Fruit fly (Drosophila melanogaster): ENCODE measurements around the gene CG15399.

CG15399 gene

DNA sequence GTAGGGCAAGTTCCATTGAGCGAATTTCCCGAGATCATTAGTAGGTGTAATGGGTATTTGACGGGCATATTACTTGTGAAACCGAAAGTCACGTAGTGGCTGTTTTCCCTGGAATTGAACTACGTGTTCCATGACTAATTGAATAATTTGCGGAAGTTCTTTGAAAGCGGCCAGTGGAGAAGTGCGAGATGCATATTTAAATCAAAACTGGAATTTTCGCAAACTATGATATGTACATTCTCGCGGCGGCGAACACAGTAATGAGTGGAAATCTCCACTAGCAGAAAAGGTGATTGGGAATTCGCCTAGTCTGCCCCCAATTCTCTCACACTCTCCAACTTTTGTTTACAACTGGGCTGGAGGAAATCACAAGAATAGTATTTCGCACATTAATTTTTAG lies 36.6 kb downstream of the CG15399 start (continued):
- no peak for TF ChIP-seq trem (tag; optimal IDR thresholded peaks at IDR 0.05)
- no peak for TF ChIP-seq Poxn (GFP tag; IDR thresholded peaks at IDR 0.05)
- TF ChIP-seq CG10147 (GFP tag; optimal IDR thresholded peaks at IDR 0.05), result peak; percentile 37
- TF ChIP-seq CG15269 (tag; optimal IDR thresholded peaks at IDR 0.05), result no peak
- TF ChIP-seq Six4 (GFP tag; optimal IDR thresholded peaks at IDR 0.05), result no peak
- no peak for TF ChIP-seq Asciz (GFP tag; optimal IDR thresholded peaks at IDR 0.05)
- TF ChIP-seq dati (GFP tag; IDR thresholded peaks at IDR 0.05), result no peak
- no peak for TF ChIP-seq CG5180 (GFP tag; optimal IDR thresholded peaks at IDR 0.05)
- no peak for TF ChIP-seq odd (GFP tag; optimal IDR thresholded peaks at IDR 0.05)
- TF ChIP-seq Dll (GFP tag; IDR thresholded peaks at IDR 0.05; ENCODE audit: partially characterized antibody), result no peak
- no peak for TF ChIP-seq repo (GFP tag; optimal IDR thresholded peaks at IDR 0.05)
- no peak for TF ChIP-seq sim (GFP tag; IDR thresholded peaks at IDR 0.05)
- peak; percentile 51 for TF ChIP-seq Rfx (GFP tag; IDR thresholded peaks at IDR 0.05)
- TF ChIP-seq Meics (GFP tag; optimal IDR thresholded peaks at IDR 0.05), result peak; percentile 12
- no peak for TF ChIP-seq maf-S (GFP tag; optimal IDR thresholded peaks at IDR 0.05)
- TF ChIP-seq caup (GFP tag; optimal IDR thresholded peaks at IDR 0.05; ENCODE audit: severe bottlenecking), result no peak
- peak; percentile 38 for TF ChIP-seq fu2 (GFP tag; optimal IDR thresholded peaks at IDR 0.05)
- no peak for TF ChIP-seq Bdp1 (GFP tag; optimal IDR thresholded peaks at IDR 0.05)
- TF ChIP-seq CG10431 (GFP tag; optimal IDR thresholded peaks at IDR 0.05), result no peak
- no peak for TF ChIP-seq CG10565 (GFP tag; optimal IDR thresholded peaks at IDR 0.05)
- TF ChIP-seq PHDP (tag; optimal IDR thresholded peaks at IDR 0.05), result no peak
- TF ChIP-seq nom (GFP tag; optimal IDR thresholded peaks at IDR 0.05), result no peak
- TF ChIP-seq stwl (tag; optimal IDR thresholded peaks at IDR 0.05), result no peak
- no peak for TF ChIP-seq CG9215 (GFP tag; IDR thresholded peaks at IDR 0.05)
- no peak for TF ChIP-seq HLHmδ (GFP tag; optimal IDR thresholded peaks at IDR 0.05)
- TF ChIP-seq CG2199 (GFP tag; IDR thresholded peaks at IDR 0.05), result no peak
- TF ChIP-seq cato (GFP tag; optimal IDR thresholded peaks at IDR 0.05; ENCODE audit: borderline replicate concordance), result no peak
- no peak for TF ChIP-seq CG9609 (GFP tag; optimal IDR thresholded peaks at IDR 0.05)
- TF ChIP-seq mam (GFP tag; optimal IDR thresholded peaks at IDR 0.05), result no peak
- no peak for TF ChIP-seq CG17568 (GFP tag; optimal IDR thresholded peaks at IDR 0.05)
- no peak for TF ChIP-seq exex (tag; optimal IDR thresholded peaks at IDR 0.05)
- no peak for TF ChIP-seq CG14014 (GFP tag; IDR thresholded peaks at IDR 0.05)
- TF ChIP-seq zfh2 (GFP tag; optimal IDR thresholded peaks at IDR 0.05), result peak; percentile 57
- TF ChIP-seq Bgb (GFP tag; IDR thresholded peaks at IDR 0.05; ENCODE audit: partially characterized antibody), result no peak
- no peak for TF ChIP-seq CG31441 (GFP tag; IDR thresholded peaks at IDR 0.05)
- TF ChIP-seq org-1 (GFP tag; optimal IDR thresholded peaks at IDR 0.05), result no peak
- no peak for TF ChIP-seq CG4424 (GFP tag; optimal IDR thresholded peaks at IDR 0.05)
- peak; percentile 17 for TF ChIP-seq D19B (GFP tag; optimal IDR thresholded peaks at IDR 0.05)
- TF ChIP-seq CG14710 (tag; optimal IDR thresholded peaks at IDR 0.05), result no peak
- no peak for TF ChIP-seq HmgZ (tag; optimal IDR thresholded peaks at IDR 0.05)
- TF ChIP-seq toy (GFP tag; IDR thresholded peaks at IDR 0.05), result no peak
- no peak for TF ChIP-seq CG8359 (GFP tag; optimal IDR thresholded peaks at IDR 0.05; ENCODE audit: borderline replicate concordance)
- no peak for TF ChIP-seq CG4360 (GFP tag; IDR thresholded peaks at IDR 0.05)
- TF ChIP-seq MESR4 (GFP tag; optimal IDR thresholded peaks at IDR 0.05), result no peak
- peak; percentile 47 for TF ChIP-seq CG12769 (tag; optimal IDR thresholded peaks at IDR 0.05)
- peak; percentile 56; the same call in 1 of the 2 replicates for TF ChIP-seq al (GFP tag; IDR thresholded peaks at IDR 0.05)
- TF ChIP-seq NFAT (GFP tag; IDR thresholded peaks at IDR 0.05), result no peak
- TF ChIP-seq unpg (GFP tag; optimal IDR thresholded peaks at IDR 0.05), result no peak
- TF ChIP-seq CG3838 (GFP tag; optimal IDR thresholded peaks at IDR 0.05), result no peak
- TF ChIP-seq CG9876 (GFP tag; optimal IDR thresholded peaks at IDR 0.05), result no peak
- TF ChIP-seq Vsx1 (GFP tag; optimal IDR thresholded peaks at IDR 0.05), result no peak

Measured in whole organism, embryonic.